Worm (Caenorhabditis elegans) whole organism, L4/young adult: Measurements from ENCODE around the gene Y46G5A.8.
"Not testable (repeated sequence)": the region's sequence is repeated elsewhere in the genome, so short reads cannot be mapped to it uniquely, and the experiment has no call there.

ENCODE experiments used
- W03F9.2 ChIP-seq: fragments of 150-350 bp; optimal IDR thresholded peaks from 2 replicates; lab custom pipeline; 2014; ENCODE audit warnings: missing biosample characterization, missing genetic modification characterization
- dao-5 ChIP-seq: sonication (generic microtip); optimal IDR thresholded peaks from 2 replicates; lab custom pipeline; 2016; ENCODE audit warnings: missing genotype, missing genetic modification characterization, moderate library complexity, missing compliant biosample characterization
- him-1 ChIP-seq: sonication (generic microtip); optimal IDR thresholded peaks from 2 replicates; lab custom pipeline; 2016; ENCODE audit warnings: missing genotype, missing genetic modification reagents, missing genetic modification characterization, missing compliant biosample characterization

The Y46G5A.8 gene

DNA sequence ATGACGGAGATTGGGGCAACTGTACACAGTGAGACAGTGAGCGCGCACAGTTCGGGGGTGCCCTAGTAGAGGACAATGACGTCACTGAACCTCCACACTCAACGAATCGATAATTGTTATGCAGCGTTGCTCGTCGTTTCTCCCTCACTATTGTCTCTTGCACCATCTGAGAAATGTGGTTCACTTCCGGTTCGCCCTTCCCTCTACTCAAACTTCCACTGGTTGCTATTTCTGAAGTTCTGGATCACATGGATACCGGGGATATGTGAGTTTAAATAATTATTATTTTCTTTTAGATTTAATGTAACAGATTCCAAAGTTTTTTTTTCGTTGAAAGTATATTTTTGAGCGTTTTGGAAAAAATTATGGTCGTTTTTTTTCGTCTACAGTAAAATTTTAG is at the start of gene Y46G5A.8, which contains the start of gene Y46G5A.7:
TSS of gene Y46G5A.8 (plus strand) at position 159 of the 400 bp plus-strand sequence.
TSS of gene Y46G5A.7 (minus strand) at position 153 of the 400 bp plus-strand sequence.
- TF ChIP-seq W03F9.2 (tag; lab: Kevin White, UChicago) (no peak), him-1 (no peak), dao-5 (tag; lab: Kevin White, UChicago) (no peak)

DNA sequence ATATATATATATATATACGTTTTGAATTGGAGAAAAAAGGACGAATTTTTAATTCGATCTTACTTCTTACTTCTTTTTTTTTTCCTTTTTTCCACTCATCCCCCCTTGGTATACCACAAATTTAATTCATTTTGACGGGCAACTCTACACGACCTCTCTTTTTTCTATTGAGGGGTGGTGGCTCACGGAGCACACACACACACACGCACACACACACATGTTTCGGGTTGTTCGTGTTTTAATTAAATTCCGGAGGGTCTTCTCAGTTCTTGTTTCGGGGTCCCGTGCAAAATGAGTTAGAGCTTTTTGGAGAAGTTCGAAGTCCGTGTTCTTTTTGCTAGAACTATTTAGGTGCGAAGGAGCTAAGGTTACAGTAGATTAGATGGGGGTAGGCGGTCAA is 44.6 kb upstream of the Y46G5A.8 start:
- TF ChIP-seq W03F9.2 (tag; lab: Kevin White, UChicago) (no peak), him-1 (no peak), dao-5 (tag; lab: Kevin White, UChicago) (no peak)

DNA sequence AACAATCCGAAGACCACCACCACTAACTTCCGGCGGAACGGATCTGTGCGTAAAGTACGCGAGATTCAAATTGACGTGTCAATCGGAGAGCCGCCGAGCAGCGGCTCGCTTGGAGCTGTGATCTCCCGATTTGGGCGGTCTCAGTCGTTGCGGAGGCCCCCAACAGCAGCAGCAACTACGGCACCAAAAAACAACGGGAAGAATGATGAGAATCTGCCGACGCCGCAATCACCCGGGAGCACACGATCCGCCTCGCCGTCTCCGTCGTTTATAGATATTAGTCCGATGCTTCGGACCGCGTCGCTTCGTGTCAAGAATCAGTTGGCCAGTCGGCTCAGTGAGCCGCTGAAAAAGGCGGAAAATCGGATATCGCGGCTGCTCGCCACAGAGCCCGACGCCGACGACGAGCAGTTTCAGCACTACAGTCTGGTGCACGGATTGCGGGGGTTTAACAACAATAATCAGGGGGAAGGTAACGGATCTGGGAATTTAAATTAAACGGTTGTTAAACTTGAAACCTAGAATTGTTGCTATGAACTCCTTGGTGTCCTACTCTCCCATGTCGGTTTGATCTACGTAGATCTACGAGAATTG is 40.3 kb upstream of the Y46G5A.8 start:
- TF ChIP-seq W03F9.2 (tag; lab: Kevin White, UChicago) = no peak
- TF ChIP-seq dao-5 (tag; lab: Kevin White, UChicago) = no peak
- TF ChIP-seq him-1 = no peak

DNA sequence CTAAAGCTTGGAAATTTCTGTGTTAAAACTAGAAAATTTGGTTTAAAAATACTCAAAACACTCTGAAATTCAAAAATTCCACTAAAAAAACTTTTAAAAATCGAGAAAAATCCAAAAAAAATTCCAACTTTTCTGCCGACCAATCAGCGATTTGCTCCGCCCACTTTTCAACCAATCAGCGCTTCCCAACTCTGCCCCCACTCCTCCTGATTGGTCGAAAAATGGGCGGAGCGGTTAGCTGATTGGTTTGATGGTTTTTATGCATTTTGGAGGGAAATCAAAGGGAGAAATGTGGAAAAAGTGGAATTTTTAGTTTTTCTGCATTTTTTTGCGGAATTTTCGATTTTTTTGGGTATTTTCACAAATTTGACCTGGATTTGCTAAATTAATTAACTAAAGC is 34.1 kb upstream of the Y46G5A.8 start:
- TF ChIP-seq W03F9.2 (tag; lab: Kevin White, UChicago) = no peak
- TF ChIP-seq dao-5 (tag; lab: Kevin White, UChicago) = no peak
- no peak for TF ChIP-seq him-1

DNA sequence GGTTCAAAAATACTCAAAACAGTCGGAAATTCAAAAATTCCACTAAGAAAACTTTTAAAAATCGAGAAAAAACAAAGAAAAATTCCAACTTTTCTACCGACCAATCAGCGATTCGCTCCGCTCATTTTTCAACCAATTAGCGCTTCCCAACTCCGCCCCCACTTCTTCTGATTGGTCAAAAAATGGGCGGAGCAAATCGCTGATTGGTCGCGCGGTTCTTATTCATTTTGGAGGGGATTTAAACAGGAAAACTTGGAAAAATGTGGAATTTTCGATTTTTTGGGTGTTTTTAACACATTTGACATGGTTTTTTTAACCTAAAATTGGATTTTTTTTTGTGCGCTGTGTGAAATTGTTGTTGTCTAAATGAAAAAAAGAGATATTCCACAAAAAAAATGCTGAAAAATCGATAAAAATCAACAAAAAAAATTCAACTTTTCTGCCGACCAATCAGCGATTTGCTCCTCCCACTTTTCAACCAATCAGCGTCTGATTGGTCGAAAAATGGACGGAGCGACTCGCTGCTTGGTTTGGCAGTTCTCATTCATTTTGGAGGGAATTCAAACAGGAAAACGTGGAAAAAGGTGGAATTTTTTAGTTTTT is 33.4 kb upstream of the Y46G5A.8 start:
- TF ChIP-seq W03F9.2 (tag; lab: Kevin White, UChicago) (no peak), dao-5 (tag; lab: Kevin White, UChicago) (no peak), him-1 (no peak)

DNA sequence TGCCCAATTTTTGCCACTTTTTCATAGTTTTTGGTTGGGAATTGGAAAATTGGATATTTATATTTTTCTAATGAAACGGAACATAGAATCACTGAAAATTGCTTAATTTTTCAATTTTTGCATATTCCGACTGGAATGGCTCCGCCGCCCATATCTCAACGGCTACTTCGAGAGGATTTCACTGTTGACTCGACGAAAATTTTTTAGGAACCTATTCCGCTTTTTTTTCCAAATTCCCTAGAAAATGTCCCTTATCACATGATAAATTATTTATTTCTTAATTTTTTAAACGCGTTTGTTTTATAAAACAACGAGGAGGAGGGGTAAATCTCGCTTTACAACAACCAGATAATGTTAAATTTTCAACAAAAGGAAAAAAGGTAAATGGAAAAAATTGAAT is 29.4 kb upstream of the Y46G5A.8 start:
- TF ChIP-seq him-1 (no peak), dao-5 (tag; lab: Kevin White, UChicago) (no peak), W03F9.2 (tag; lab: Kevin White, UChicago) (no peak)

DNA sequence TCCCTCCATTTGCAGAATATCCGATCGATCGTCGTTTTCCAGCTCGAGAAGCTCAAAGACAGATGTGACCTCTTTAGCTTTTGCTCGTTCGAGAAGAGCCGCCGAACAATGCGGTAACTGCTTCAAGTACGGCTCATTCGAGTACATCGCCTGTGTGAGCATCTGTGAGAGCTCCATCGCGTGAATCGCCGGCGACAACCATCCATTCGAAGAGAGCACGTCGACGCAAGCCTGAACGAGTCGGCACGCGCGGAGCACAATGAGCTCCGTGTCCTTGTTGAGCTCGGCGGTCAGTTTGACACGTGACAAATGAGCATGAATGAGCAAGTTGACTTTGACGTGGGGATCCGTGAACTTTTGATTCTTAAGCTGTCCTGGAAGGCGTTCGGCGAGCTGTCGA is 28.3 kb upstream of the Y46G5A.8 start:
- TF ChIP-seq W03F9.2 (tag; lab: Kevin White, UChicago) = no peak
- no peak for TF ChIP-seq him-1
- TF ChIP-seq dao-5 (tag; lab: Kevin White, UChicago) = no peak

DNA sequence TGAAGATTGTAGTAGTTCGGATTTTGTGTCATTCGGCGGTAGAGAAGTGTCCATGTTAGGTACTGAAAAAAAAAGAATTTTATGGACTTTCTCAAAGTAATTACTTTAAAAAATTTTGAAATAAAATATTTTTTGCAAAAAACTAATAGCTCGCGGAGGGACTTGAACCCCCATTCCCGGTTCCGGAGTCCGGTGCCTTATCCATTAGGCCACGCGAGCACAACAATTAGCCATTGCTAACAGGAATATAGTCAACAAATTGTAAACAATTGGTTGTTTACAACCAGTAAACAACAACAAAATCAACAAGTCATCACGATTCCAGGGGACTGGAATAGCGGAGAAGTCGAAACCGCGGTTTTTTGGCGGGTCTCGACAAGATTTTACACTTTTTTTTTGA is 27.5 kb upstream of the Y46G5A.8 start:
- TF ChIP-seq W03F9.2 (tag; lab: Kevin White, UChicago) (no peak), dao-5 (tag; lab: Kevin White, UChicago) (no peak)

DNA sequence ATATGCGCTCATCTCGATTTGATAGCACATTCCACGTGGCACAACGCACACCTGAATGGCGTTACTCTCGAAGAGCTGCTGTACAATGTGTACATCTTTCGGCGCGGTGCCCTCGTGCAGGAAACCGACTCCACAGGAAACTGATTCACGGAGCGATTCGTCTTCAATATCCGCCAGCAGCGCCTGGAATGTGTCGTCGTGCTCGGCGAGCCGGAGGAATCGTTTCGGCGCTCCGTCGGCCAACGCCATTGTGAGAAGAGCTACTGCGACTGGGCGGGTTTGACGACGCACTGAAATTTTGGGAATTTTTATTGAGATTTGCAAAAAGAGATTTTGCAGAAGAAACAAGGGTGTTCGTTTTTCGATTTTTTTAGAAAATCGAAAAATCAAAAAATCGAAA is 26.2 kb upstream of the Y46G5A.8 start:
- TF ChIP-seq dao-5 (tag; lab: Kevin White, UChicago) = no peak
- TF ChIP-seq W03F9.2 (tag; lab: Kevin White, UChicago) = no peak

DNA sequence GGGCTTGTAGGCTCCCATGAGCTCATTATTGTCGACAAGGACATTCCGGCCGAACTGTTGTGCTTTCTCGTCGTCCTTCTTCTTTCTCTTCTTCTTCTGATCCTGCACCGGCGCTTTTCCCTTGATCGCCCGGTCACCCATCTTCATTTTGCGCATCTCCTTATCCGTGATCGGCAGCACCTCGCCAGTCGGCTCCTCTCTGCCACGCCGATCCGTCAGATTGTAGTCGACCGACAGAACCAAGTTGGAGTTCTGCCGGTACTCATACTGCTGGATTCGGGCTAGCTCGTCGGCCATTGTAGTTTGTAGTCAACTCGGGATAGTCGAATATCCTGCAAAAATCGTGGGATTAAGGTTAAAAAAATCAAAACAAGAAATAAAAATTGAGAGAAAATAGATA is 19.6 kb upstream of the Y46G5A.8 start, which contains the start of gene snrp-200:
TSS of gene snrp-200 (minus strand) at position 332 of the 400 bp plus-strand sequence.
- no peak for TF ChIP-seq him-1
- no peak for TF ChIP-seq dao-5 (tag; lab: Kevin White, UChicago)
- no peak for TF ChIP-seq W03F9.2 (tag; lab: Kevin White, UChicago)

DNA sequence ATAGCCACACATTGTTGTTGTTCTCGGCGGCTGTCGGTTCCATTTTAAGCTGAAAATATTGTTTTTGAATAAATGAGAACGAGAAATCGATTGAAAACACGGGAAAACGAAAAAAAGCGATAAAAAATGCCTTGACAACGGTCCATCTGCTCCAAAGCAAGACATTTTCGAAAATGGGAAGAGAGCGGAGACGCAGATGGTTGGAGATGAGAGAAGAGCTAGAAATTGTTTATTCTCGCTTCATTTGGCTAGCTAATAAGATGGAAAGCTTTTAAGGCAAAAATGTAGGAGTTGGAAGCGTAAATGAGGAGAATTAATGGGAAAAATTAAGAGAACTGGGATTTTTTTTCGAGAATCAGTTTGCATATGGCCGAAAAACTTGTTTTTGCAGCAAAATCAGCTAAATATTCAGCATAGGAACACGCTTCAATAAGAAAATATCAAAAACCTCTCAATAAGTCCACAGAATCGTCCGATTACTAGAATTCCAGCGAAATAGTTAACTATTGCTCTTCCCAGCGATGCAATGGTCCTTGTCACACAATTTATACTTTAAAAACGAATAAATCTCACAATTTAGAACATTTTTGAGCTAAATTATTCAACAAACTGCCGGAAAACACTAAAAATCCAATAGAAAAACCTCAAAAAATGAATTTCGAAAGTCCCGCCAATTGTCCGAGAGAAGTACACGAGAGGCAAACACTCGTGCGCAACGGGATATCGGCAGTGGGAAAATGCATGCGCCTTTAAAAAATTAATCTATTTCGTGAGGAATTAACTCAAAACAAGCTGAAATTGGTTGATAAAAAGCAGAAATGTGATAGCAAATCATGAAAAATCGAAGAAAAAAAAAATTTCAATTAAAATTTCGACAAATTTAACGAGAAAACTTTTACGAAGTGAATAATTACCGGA is 17.6 kb upstream of the Y46G5A.8 start, which contains the start of gene pisy-1:
TSS of gene pisy-1 (minus strand) at position 51 of the 918 bp plus-strand sequence.
- TF ChIP-seq W03F9.2 (tag; lab: Kevin White, UChicago) (no peak), him-1 (no peak), dao-5 (tag; lab: Kevin White, UChicago) (no peak)

DNA sequence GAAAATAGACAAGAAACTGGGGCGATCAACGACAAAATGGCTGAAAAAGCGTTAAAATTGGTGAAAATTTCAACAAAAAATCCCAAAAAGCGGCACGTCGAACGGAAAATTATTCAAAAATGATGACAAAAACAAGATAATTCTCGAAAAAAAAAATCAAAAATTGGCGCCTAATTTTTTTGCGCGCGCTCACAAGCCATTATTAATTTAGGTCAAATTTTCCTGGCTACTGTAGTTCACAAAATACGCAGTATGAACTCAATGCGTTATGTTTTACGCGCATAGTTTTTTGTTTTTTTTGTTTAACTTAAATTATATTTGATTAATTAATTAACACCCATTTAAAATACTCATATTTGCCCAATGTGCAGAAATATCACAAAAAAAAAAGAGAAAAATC is 16.8 kb upstream of the Y46G5A.8 start:
- TF ChIP-seq W03F9.2 (tag; lab: Kevin White, UChicago) = no peak
- TF ChIP-seq dao-5 (tag; lab: Kevin White, UChicago) = no peak
- no peak for TF ChIP-seq him-1

DNA sequence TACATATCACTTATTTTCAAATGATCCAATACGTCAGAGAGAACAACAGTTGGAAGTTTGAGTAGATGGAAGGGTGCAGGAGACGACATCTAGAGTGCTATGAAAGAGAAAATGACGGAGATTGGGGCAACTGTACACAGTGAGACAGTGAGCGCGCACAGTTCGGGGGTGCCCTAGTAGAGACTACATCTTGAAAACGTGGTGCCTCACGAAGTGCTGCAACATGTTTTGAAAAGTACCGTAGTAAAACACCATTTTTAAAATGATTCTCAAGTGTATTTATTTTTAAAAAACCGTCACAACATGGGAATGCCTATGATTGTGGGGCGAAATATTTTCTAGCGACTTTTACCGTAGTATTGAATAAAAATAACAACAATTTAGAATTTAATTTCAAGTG is 2.4 kb upstream of the Y46G5A.8 start, which contains the start of gene Y46G5A.39:
TSS of gene Y46G5A.39 (minus strand) at position 101 of the 400 bp plus-strand sequence.
- TF ChIP-seq dao-5 (tag; lab: Kevin White, UChicago); him-1; W03F9.2 (tag; lab: Kevin White, UChicago): not testable (repeated sequence)
